Worm (Caenorhabditis elegans): ENCODE measurements around the gene srh-298.

The srh-298 gene

ce11 chrV:17828310-17828709 is 9.6 kb downstream of the srh-298 start, which contains the start of gene srh-304 (continued):
- TF ChIP-seq bed-2 (GFP tag; IDR thresholded peaks at IDR 0.05) = no peak
- TF ChIP-seq die-1 (tag; optimal IDR thresholded peaks at IDR 0.05) = no peak

ce11 chrV:17831350-17831749 is 12.7 kb downstream of the srh-298 start, which contains the start of gene srh-303:
srh-303 (plus strand) TSS chrV:17831650.
- TF ChIP-seq tbx-9 (tag; optimal IDR thresholded peaks at IDR 0.05; ENCODE audit: borderline replicate concordance) (no peak), lsl-1 (GFP tag; optimal IDR thresholded peaks at IDR 0.05) (no peak), fkh-3 (tag; optimal IDR thresholded peaks at IDR 0.05) (no peak), hmg-1.2 (GFP tag; IDR thresholded peaks at IDR 0.05) (no peak), ama-1 (optimal IDR thresholded peaks at IDR 0.05) (no peak), ama-1 (GFP tag; optimal IDR thresholded peaks at IDR 0.05) (no peak), nhr-80 (tag; optimal IDR thresholded peaks at IDR 0.05) (no peak), mel-28 (tag; optimal IDR thresholded peaks at IDR 0.05; ENCODE audit: borderline replicate concordance) (no peak), dpl-1 (GFP tag; optimal IDR thresholded peaks at IDR 0.05) (no peak), Y53G8AR.9 (GFP tag; conservative IDR thresholded peaks at IDR 0.05) (no peak), K12H6.12 (tag; optimal IDR thresholded peaks at IDR 0.05) (no peak), lin-40 (tag; optimal IDR thresholded peaks at IDR 0.05) (no peak), lin-54 (GFP tag; optimal IDR thresholded peaks at IDR 0.05) (no peak)

ce11 chrV:17832228-17832627 is 13.6 kb downstream of the srh-298 start:
- TF ChIP-seq F39B2.1 (GFP tag; IDR thresholded peaks at IDR 0.05) = peak; percentile 98

- TF ChIP-seq zim-3 (tag; optimal IDR thresholded peaks at IDR 0.05) (no peak), gei-17 (GFP tag; optimal IDR thresholded peaks at IDR 0.05) (no peak), atf-7 (tag; optimal IDR thresholded peaks at IDR 0.05) (no peak), snpc-1.1 (tag; optimal IDR thresholded peaks at IDR 0.05; ENCODE audit: insufficient read depth) (no peak), hlh-26 (GFP tag; conservative IDR thresholded peaks at IDR 0.05) (no peak), lsy-27 (tag; optimal IDR thresholded peaks at IDR 0.05; ENCODE audit: borderline replicate concordance, insufficient read depth) (no peak), Y95B8A.8 (GFP tag; IDR thresholded peaks at IDR 0.05) (no peak), sptf-2 (GFP tag; optimal IDR thresholded peaks at IDR 0.05) (no peak), efl-1 (GFP tag; optimal IDR thresholded peaks at IDR 0.05) (no peak), ztf-28 (GFP tag; IDR thresholded peaks at IDR 0.05) (no peak)
These were observed 25.4 kb downstream of the srh-298 start, which contains the start of gene srh-286 for ce11 chrV:17844106-17844505. srh-286 (minus strand) TSS chrV:17844206.

ce11 chrV:17845370-17845967 is 26.8 kb downstream of the srh-298 start:
- TF ChIP-seq attf-3 (GFP tag; conservative IDR thresholded peaks at IDR 0.05) = no peak
- no peak for TF ChIP-seq ceh-79 (tag; optimal IDR thresholded peaks at IDR 0.05)
- TF ChIP-seq T07F8.4 (tag; optimal IDR thresholded peaks at IDR 0.05) = no peak
- TF ChIP-seq mel-28 (tag; optimal IDR thresholded peaks at IDR 0.05; ENCODE audit: borderline replicate concordance) = no peak
- no peak for TF ChIP-seq hlh-26 (GFP tag; conservative IDR thresholded peaks at IDR 0.05)
- TF ChIP-seq B0261.1 (tag; optimal IDR thresholded peaks at IDR 0.05) = no peak
- TF ChIP-seq ceh-58 (GFP tag; IDR thresholded peaks at IDR 0.05) = no peak
- TF ChIP-seq Y79H2A.3 (GFP tag; conservative IDR thresholded peaks at IDR 0.05) = 0 out of 2 replicates have a peak, but pooled peaks have one; percentile 25
- no peak for TF ChIP-seq F57C9.4 (tag; optimal IDR thresholded peaks at IDR 0.05)
- no peak for TF ChIP-seq let-526 (GFP tag; IDR thresholded peaks at IDR 0.05)
- TF ChIP-seq efl-1 (GFP tag; optimal IDR thresholded peaks at IDR 0.05) = no peak
- no peak for TF ChIP-seq athp-1 (tag; optimal IDR thresholded peaks at IDR 0.05)
- TF ChIP-seq nfya-2 (GFP tag; IDR thresholded peaks at IDR 0.05) = no peak
- TF ChIP-seq ceh-100 (GFP tag; IDR thresholded peaks at IDR 0.05) = no peak
- TF ChIP-seq rpc-1 (optimal IDR thresholded peaks at IDR 0.05) = peak; percentile 9
- peak; percentile 63 for TF ChIP-seq rpc-1 (tag; optimal IDR thresholded peaks at IDR 0.05)
- no peak for TF ChIP-seq B0019.2 (GFP tag; conservative IDR thresholded peaks at IDR 0.05)
- TF ChIP-seq hmg-1.2 (GFP tag; IDR thresholded peaks at IDR 0.05) = peak; percentile 30
- no peak for TF ChIP-seq ccch-3 (GFP tag; optimal IDR thresholded peaks at IDR 0.05)
- no peak for TF ChIP-seq nhr-120 (GFP tag; IDR thresholded peaks at IDR 0.05)
- TF ChIP-seq akir-1 (GFP tag; optimal IDR thresholded peaks at IDR 0.05) = no peak
